Worm (Caenorhabditis elegans): ENCODE measurements around the gene C49C8.5.

ce11 chrIV:8615314-8615713, 38.1 kb downstream of the C49C8.5 start:
- TF ChIP-seq ama-1 (optimal IDR thresholded peaks at IDR 0.05) (no peak), nhr-11 (tag; optimal IDR thresholded peaks at IDR 0.05) (no peak), dve-1 (tag; optimal IDR thresholded peaks at IDR 0.05) (no peak), ceh-31 (tag; optimal IDR thresholded peaks at IDR 0.05) (no peak), pha-4 (tag; optimal IDR thresholded peaks at IDR 0.05) (no peak), elt-2 (tag; optimal IDR thresholded peaks at IDR 0.05) (no peak), che-1 (tag; optimal IDR thresholded peaks at IDR 0.05) (no peak), hlh-13 (GFP tag; optimal IDR thresholded peaks at IDR 0.05) (no peak), C38D4.7 (GFP tag; optimal IDR thresholded peaks at IDR 0.05) (no peak), sdc-2 (tag; optimal IDR thresholded peaks at IDR 0.05) (no peak), sox-4 (tag; optimal IDR thresholded peaks at IDR 0.05) (no peak), hlh-30 (tag; optimal IDR thresholded peaks at IDR 0.05; ENCODE audit: insufficient read depth) (no peak), K02D7.2 (tag; optimal IDR thresholded peaks at IDR 0.05) (no peak), rnt-1 (tag; optimal IDR thresholded peaks at IDR 0.05) (no peak)

All from whole organism, late embryonic.